Worm (Caenorhabditis elegans): ENCODE measurements around the gene nstp-7.

DNA sequence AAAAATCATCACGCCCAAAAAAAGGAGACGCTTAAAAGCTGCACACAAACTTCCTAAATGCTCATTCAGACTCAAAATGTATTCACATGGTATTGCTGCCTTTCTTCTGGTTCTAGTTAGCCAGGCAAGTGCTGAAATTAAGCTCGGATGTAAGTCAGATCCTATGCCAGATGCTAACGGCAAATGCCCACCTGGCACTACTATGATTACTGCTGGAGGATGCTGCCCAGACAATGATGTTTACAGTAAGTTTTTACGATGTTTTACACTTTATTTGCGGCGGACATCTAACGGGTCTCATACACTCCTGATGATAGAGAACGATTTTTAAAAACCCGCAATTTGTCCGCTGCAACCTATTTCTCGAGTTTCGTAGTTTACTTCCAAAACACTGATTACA lies 45.1 kb upstream of the nstp-7 start, which contains the start of gene C14C6.5:
- TF ChIP-seq elt-3 (tag; optimal IDR thresholded peaks at IDR 0.05) (no peak), lin-11 (tag; optimal IDR thresholded peaks at IDR 0.05) (no peak), snpc-4 (tag; optimal IDR thresholded peaks at IDR 0.05) (no peak), zag-1 (tag; optimal IDR thresholded peaks at IDR 0.05) (no peak), nhr-12 (tag; optimal IDR thresholded peaks at IDR 0.05) (no peak), unc-55 (GFP tag; optimal IDR thresholded peaks at IDR 0.05) (no peak), nhr-11 (tag; optimal IDR thresholded peaks at IDR 0.05) (no peak), unc-62 (GFP tag; optimal IDR thresholded peaks at IDR 0.05) (no peak), alr-1 (tag; optimal IDR thresholded peaks at IDR 0.05) (no peak), lin-13 (GFP tag; optimal IDR thresholded peaks at IDR 0.05) (no peak)

Data from whole organism, L2 larva.